Fruit fly (Drosophila melanogaster) whole organism, embryonic: Measurements from ENCODE around the gene Cyp303a1.

Experiments
- Aef1 ChIP-seq: fragments of 200-800 bp; sonication (Bioruptor generic); IDR thresholded peaks from 3 replicates; pipeline ENCODE4 v1.3.6; 2022; ENCODE audit warnings: missing biosample characterization, missing genetic modification characterization
- B-H1 ChIP-seq: fragments of 200-800 bp; sonication (Bioruptor generic); IDR thresholded peaks from 3 replicates; pipeline ENCODE4 v1.3.6; 2022; ENCODE audit warnings: missing biosample characterization, missing genetic modification characterization
- Blimp-1 ChIP-seq: fragments of 200-800 bp; sonication (Bioruptor generic); optimal IDR thresholded peaks from 3 replicates; lab custom pipeline; 2018; ENCODE audit warnings: missing biosample characterization, missing genetic modification characterization, mild to moderate bottlenecking, moderate library complexity, missing genetic modification reagents
- CG10321 ChIP-seq: fragments of 200-800 bp; sonication (Bioruptor generic); IDR thresholded peaks from 2 replicates; pipeline ENCODE4 v1.3.6; 2022; ENCODE audit warnings: missing biosample characterization, missing genetic modification characterization
- CG10366 ChIP-seq: fragments of 200-800 bp; sonication (Bioruptor generic); IDR thresholded peaks from 2 replicates; pipeline ENCODE4 v1.3.6; 2022; ENCODE audit warnings: missing biosample characterization, missing genetic modification characterization
- CG11695 ChIP-seq: fragments of 200-800 bp; sonication (Bioruptor generic); IDR thresholded peaks from 3 replicates; pipeline ENCODE4 v1.3.6; 2022; ENCODE audit warnings: missing biosample characterization, missing genetic modification characterization
- CG12104 ChIP-seq: fragments of 200-800 bp; sonication (Bioruptor generic); optimal IDR thresholded peaks from 3 replicates; lab custom pipeline; 2016; ENCODE audit warnings: missing biosample characterization, missing genetic modification characterization
- CG12391 ChIP-seq: fragments of 200-800 bp; sonication (Bioruptor generic); optimal IDR thresholded peaks from 3 replicates; lab custom pipeline; 2018; ENCODE audit warnings: missing biosample characterization, mild to moderate bottlenecking, missing genetic modification characterization, moderate library complexity
- CG15601 ChIP-seq: fragments of 200-800 bp; sonication (Bioruptor generic); optimal IDR thresholded peaks from 3 replicates; lab custom pipeline; 2019; ENCODE audit warnings: missing biosample characterization, mild to moderate bottlenecking, missing genetic modification characterization, moderate library complexity
- CG17361 ChIP-seq: fragments of 200-800 bp; sonication (Bioruptor generic); IDR thresholded peaks from 3 replicates; pipeline ENCODE4 v1.3.6; 2022; ENCODE audit warnings: missing biosample characterization, missing genetic modification characterization
- CG18476 ChIP-seq: fragments of 200-800 bp; sonication (Bioruptor generic); optimal IDR thresholded peaks from 2 replicates; lab custom pipeline; 2016; ENCODE audit warnings: missing biosample characterization, mild to moderate bottlenecking, missing genetic modification characterization
- CG18764 ChIP-seq: fragments of 200-800 bp; sonication (Bioruptor generic); optimal IDR thresholded peaks from 3 replicates; lab custom pipeline; 2016; ENCODE audit warnings: missing biosample characterization, missing genetic modification characterization
- CG2712 ChIP-seq: fragments of 200-800 bp; optimal IDR thresholded peaks from 3 replicates; lab custom pipeline; 2019; ENCODE audit warnings: missing biosample characterization, mild to moderate bottlenecking, missing genetic modification characterization, moderate library complexity
- CG31365 ChIP-seq: fragments of 200-800 bp; sonication (Bioruptor generic); optimal IDR thresholded peaks from 2 replicates; lab custom pipeline; 2018; ENCODE audit warnings: missing biosample characterization, mild to moderate bottlenecking, missing genetic modification characterization
- CG31441 ChIP-seq: fragments of 200-800 bp; sonication (Bioruptor generic); IDR thresholded peaks from 2 replicates; pipeline ENCODE4 v1.3.6; 2022; ENCODE audit warnings: missing biosample characterization, missing genetic modification characterization
- CG3163 ChIP-seq: fragments of 200-800 bp; sonication (Bioruptor generic); optimal IDR thresholded peaks from 3 replicates; lab custom pipeline; 2016; ENCODE audit warnings: missing biosample characterization, missing genetic modification characterization
- CG33213 ChIP-seq: fragments of 200-800 bp; sonication (Bioruptor generic); optimal IDR thresholded peaks from 3 replicates; lab custom pipeline; 2016; ENCODE audit warnings: missing biosample characterization, missing genetic modification characterization
- CG4424 ChIP-seq: fragments of 200-800 bp; sonication (Bioruptor generic); optimal IDR thresholded peaks from 3 replicates; lab custom pipeline; 2016; ENCODE audit warnings: missing biosample characterization, missing genetic modification characterization
- CG6254 ChIP-seq: fragments of 200-800 bp; sonication (Bioruptor generic); optimal IDR thresholded peaks from 3 replicates; lab custom pipeline; 2017; ENCODE audit warnings: mild to moderate bottlenecking, missing biosample characterization, missing genetic modification reagents, missing genetic modification characterization
- CG7271 ChIP-seq: fragments of 200-800 bp; sonication (Bioruptor generic); optimal IDR thresholded peaks from 2 replicates; lab custom pipeline; 2018; ENCODE audit warnings: missing biosample characterization, mild to moderate bottlenecking, missing genetic modification characterization, moderate library complexity
- CG7839 ChIP-seq: fragments of 200-800 bp; sonication (Bioruptor generic); optimal IDR thresholded peaks from 3 replicates; lab custom pipeline; 2018; ENCODE audit warnings: missing biosample characterization, mild to moderate bottlenecking, missing genetic modification characterization, moderate library complexity
- CG7963 ChIP-seq: fragments of 200-800 bp; sonication (Bioruptor generic); IDR thresholded peaks from 3 replicates; pipeline ENCODE4 v1.3.6; 2022; ENCODE audit warnings: missing biosample characterization, missing genetic modification characterization; ENCODE audit not compliant: partially characterized antibody
- CG8944 ChIP-seq: fragments of 200-800 bp; sonication (Bioruptor generic); optimal IDR thresholded peaks from 3 replicates; lab custom pipeline; 2016; ENCODE audit warnings: missing biosample characterization, missing genetic modification characterization
- Camta ChIP-seq: fragments of 200-800 bp; sonication (Bioruptor generic); optimal IDR thresholded peaks from 2 replicates; lab custom pipeline; 2016; ENCODE audit warnings: missing biosample characterization, missing genetic modification characterization
- GATAe ChIP-seq: fragments of 200-800 bp; sonication (Bioruptor generic); conservative IDR thresholded peaks from 2 replicates; pipeline ENCODE4 v1.3.6; 2022; ENCODE audit warnings: missing biosample characterization, missing genetic modification characterization
- Gug ChIP-seq: fragments of 200-800 bp; sonication (Bioruptor generic); IDR thresholded peaks from 4 replicates; pipeline ENCODE4 v1.3.6; 2022; ENCODE audit warnings: missing biosample characterization, missing genetic modification characterization
- Hmr ChIP-seq: fragments of 200-800 bp; sonication (Bioruptor generic); optimal IDR thresholded peaks from 3 replicates; lab custom pipeline; 2017; ENCODE audit warnings: mild to moderate bottlenecking, missing biosample characterization, missing genetic modification reagents, missing genetic modification characterization
- Mes4 ChIP-seq: fragments of 200-800 bp; sonication (Bioruptor generic); optimal IDR thresholded peaks from 2 replicates; lab custom pipeline; 2016; ENCODE audit warnings: missing biosample characterization, missing genetic modification characterization
- Ssrp ChIP-seq: fragments of 200-800 bp; sonication (Bioruptor generic); optimal IDR thresholded peaks from 2 replicates; lab custom pipeline; 2018; ENCODE audit warnings: missing biosample characterization, mild to moderate bottlenecking, missing genetic modification characterization, moderate library complexity
- Xbp1 ChIP-seq: fragments of 200-800 bp; sonication (Bioruptor generic); optimal IDR thresholded peaks from 3 replicates; lab custom pipeline; 2016; ENCODE audit warnings: missing biosample characterization, mild to moderate bottlenecking, missing genetic modification characterization
- ara ChIP-seq: fragments of 200-800 bp; sonication (Bioruptor generic); IDR thresholded peaks from 2 replicates; pipeline ENCODE4 v1.3.6; 2022; ENCODE audit warnings: missing biosample characterization, missing genetic modification characterization
- ase ChIP-seq: fragments of 200-800 bp; sonication (Bioruptor generic); IDR thresholded peaks from 3 replicates; pipeline ENCODE4 v1.3.6; 2022; ENCODE audit warnings: missing biosample characterization, missing genetic modification characterization
- az2 ChIP-seq: fragments of 200-800 bp; sonication (Bioruptor generic); optimal IDR thresholded peaks from 3 replicates; lab custom pipeline; 2016; ENCODE audit warnings: missing biosample characterization, missing genetic modification characterization
- cad ChIP-seq: fragments of >200 bp; optimal IDR thresholded peaks from 2 replicates; lab custom pipeline; 2017; ENCODE audit warnings: missing biosample characterization, missing genetic modification characterization
- cato ChIP-seq: fragments of 200-800 bp; sonication (Bioruptor generic); optimal IDR thresholded peaks from 2 replicates; lab custom pipeline; 2016; ENCODE audit warnings: missing biosample characterization, missing genetic modification characterization, borderline replicate concordance
- chm ChIP-seq: fragments of 200-800 bp; sonication (Bioruptor generic); IDR thresholded peaks from 2 replicates; pipeline ENCODE4 v1.3.6; 2022; ENCODE audit warnings: missing biosample characterization, missing genetic modification characterization
- corto ChIP-seq: fragments of 200-800 bp; sonication (Bioruptor generic); optimal IDR thresholded peaks from 2 replicates; lab custom pipeline; 2016; ENCODE audit warnings: missing biosample characterization, mild to moderate bottlenecking, missing genetic modification characterization, moderate library complexity
- ftz-f1 ChIP-seq: fragments of 200-800 bp; sonication (Bioruptor generic); optimal IDR thresholded peaks from 2 replicates; lab custom pipeline; 2016; ENCODE audit warnings: missing biosample characterization, missing genetic modification characterization
- gcm2 ChIP-seq: fragments of 200-800 bp; sonication (Bioruptor generic); optimal IDR thresholded peaks from 2 replicates; lab custom pipeline; 2016; ENCODE audit warnings: missing biosample characterization, missing genetic modification characterization
- jumu ChIP-seq: fragments of 200-800 bp; sonication (Bioruptor generic); optimal IDR thresholded peaks from 3 replicates; lab custom pipeline; 2016; ENCODE audit warnings: missing biosample characterization, missing genetic modification characterization
- nau ChIP-seq: fragments of 200-800 bp; sonication (Bioruptor generic); optimal IDR thresholded peaks from 3 replicates; lab custom pipeline; 2017; ENCODE audit warnings: missing biosample characterization, mild to moderate bottlenecking, missing genetic modification characterization, missing genetic modification reagents
- nerfin-2 ChIP-seq: fragments of 200-800 bp; sonication (Bioruptor generic); IDR thresholded peaks from 2 replicates; pipeline ENCODE4 v1.3.6; 2022; ENCODE audit warnings: missing biosample characterization, missing genetic modification characterization; ENCODE audit not compliant: partially characterized antibody
- nom ChIP-seq: fragments of 200-800 bp; sonication (Bioruptor generic); optimal IDR thresholded peaks from 2 replicates; lab custom pipeline; 2017; ENCODE audit warnings: missing biosample characterization, missing genetic modification characterization, mild to moderate bottlenecking, moderate library complexity, missing genetic modification reagents
- pho ChIP-seq: fragments of 200-800 bp; sonication (Bioruptor generic); optimal IDR thresholded peaks from 2 replicates; lab custom pipeline; 2016; ENCODE audit warnings: missing biosample characterization, missing genetic modification characterization
- row ChIP-seq: fragments of 200-800 bp; sonication (Bioruptor generic); IDR thresholded peaks from 3 replicates; pipeline ENCODE4 v1.3.6; 2022; ENCODE audit warnings: missing biosample characterization, missing genetic modification characterization
- scrt ChIP-seq: fragments of 200-800 bp; sonication (Bioruptor generic); optimal IDR thresholded peaks from 2 replicates; lab custom pipeline; 2018; ENCODE audit warnings: missing biosample characterization, mild to moderate bottlenecking, missing genetic modification characterization, moderate library complexity
- sna ChIP-seq: fragments of 200-800 bp; sonication (Bioruptor generic); IDR thresholded peaks from 2 replicates; pipeline ENCODE4 v1.3.6; 2022; ENCODE audit warnings: missing biosample characterization, missing genetic modification characterization; ENCODE audit not compliant: partially characterized antibody
- toy ChIP-seq: fragments of 200-800 bp; sonication (Bioruptor generic); IDR thresholded peaks from 2 replicates; pipeline ENCODE4 v1.3.6; 2022; ENCODE audit warnings: missing biosample characterization, missing genetic modification characterization
- wek ChIP-seq: fragments of 200-800 bp; sonication (Bioruptor generic); optimal IDR thresholded peaks from 3 replicates; lab custom pipeline; 2018; ENCODE audit warnings: missing biosample characterization, mild to moderate bottlenecking, missing genetic modification characterization, moderate library complexity
- zen ChIP-seq: fragments of 200-800 bp; sonication (Bioruptor generic); optimal IDR thresholded peaks from 3 replicates; lab custom pipeline; 2018; ENCODE audit warnings: missing biosample characterization, mild to moderate bottlenecking, missing genetic modification characterization, moderate library complexity

Cyp303a1 gene

dm6 chr2L:16285692-16286359 is 8.2 kb upstream of the Cyp303a1 start (continued):
- TF ChIP-seq Hmr (peak; percentile 76), gcm2 (GFP tag; lab: Kevin White, UChicago) (peak; percentile 32), sna (GFP tag; lab: Robert Waterston, UW) (no peak), CG12104 (GFP tag; lab: Kevin White, UChicago) (peak; percentile 77), CG7963 (no peak), CG17361 (no peak), nau (GFP tag; lab: Kevin White, UChicago) (no peak), zen (peak; percentile 88), Xbp1 (GFP tag; lab: Kevin White, UChicago) (peak; percentile 93), GATAe (GFP tag; lab: Robert Waterston, UW) (no peak), cato (GFP tag; lab: Kevin White, UChicago) (peak; percentile 71), row (GFP tag; lab: Robert Waterston, UW) (no peak), ara (GFP tag; lab: Robert Waterston, UW) (no peak), CG10321 (GFP tag; lab: Robert Waterston, UW) (no peak), Mes4 (GFP tag; lab: Kevin White, UChicago) (peak; percentile 79), Blimp-1 (GFP tag; lab: Kevin White, UChicago) (peak; percentile 88), pho (GFP tag; lab: Kevin White, UChicago) (peak; percentile 85), CG10366 (GFP tag; lab: Robert Waterston, UW) (no peak), CG6254 (GFP tag; lab: Kevin White, UChicago) (peak; percentile 80), CG7271 (tag; lab: Kevin White, UChicago) (no peak), CG7839 (peak; percentile 92), az2 (GFP tag; lab: Kevin White, UChicago) (peak; percentile 86), CG15601 (tag; lab: Kevin White, UChicago) (peak; percentile 75), CG12391 (tag; lab: Kevin White, UChicago) (peak; percentile 90), CG3163 (GFP tag; lab: Kevin White, UChicago) (peak; percentile 68), CG31441 (GFP tag; lab: Robert Waterston, UW) (no peak), jumu (peak; percentile 72), Ssrp (tag; lab: Kevin White, UChicago) (peak; percentile 91), CG18764 (GFP tag; lab: Kevin White, UChicago) (peak; percentile 83), CG8944 (GFP tag; lab: Kevin White, UChicago) (peak; percentile 84), CG31365 (peak; percentile 63), CG11695 (no peak), cad (no peak), CG4424 (peak; percentile 83), nom (GFP tag; lab: Kevin White, UChicago) (peak; percentile 12), scrt (peak; percentile 80), toy (GFP tag; lab: Robert Waterston, UW) (no peak), nerfin-2 (GFP tag; lab: Robert Waterston, UW) (no peak), chm (GFP tag; lab: Robert Waterston, UW) (no peak), B-H1 (GFP tag; lab: Robert Waterston, UW) (no peak), Camta (GFP tag; lab: Kevin White, UChicago) (peak; percentile 81), wek (GFP tag; lab: Kevin White, UChicago) (peak; percentile 68), Aef1 (GFP tag; lab: Robert Waterston, UW) (no peak), corto (peak; percentile 77), CG18476 (GFP tag; lab: Kevin White, UChicago) (peak; percentile 84), Gug (GFP tag; lab: Robert Waterston, UW) (peak; percentile 84), CG2712 (tag; lab: Kevin White, UChicago) (peak; percentile 93), CG33213 (peak; percentile 82), ftz-f1 (no peak), ase (no peak)
